Fruit fly (Drosophila melanogaster): Measurements from ENCODE around the gene mus304.

DNA sequence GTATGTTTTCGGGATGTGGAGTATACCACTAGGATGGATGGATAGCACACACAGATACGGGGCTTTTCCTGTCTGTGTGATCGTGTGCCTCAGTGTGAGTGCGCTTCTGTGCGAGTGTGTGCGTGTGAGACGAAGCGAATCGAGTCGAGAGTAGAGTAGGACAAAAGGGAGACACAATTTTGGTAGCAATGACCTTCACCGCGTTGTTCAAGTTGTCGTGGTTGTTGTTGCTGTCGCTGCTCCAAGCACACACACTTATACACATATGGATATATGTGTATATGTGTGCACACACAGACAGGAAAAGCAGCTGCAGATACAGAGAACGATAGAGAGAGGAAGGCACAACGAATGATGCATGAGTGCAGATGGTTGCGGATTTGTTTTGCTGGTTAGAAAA is 30.5 kb upstream of the mus304 start:
- TF ChIP-seq usp (GFP tag; optimal IDR thresholded peaks at IDR 0.05) = no peak
- TF ChIP-seq pan (optimal IDR thresholded peaks at IDR 0.05) = no peak
- no peak for TF ChIP-seq CG8478 (optimal IDR thresholded peaks at IDR 0.05)
- TF ChIP-seq Dll (optimal IDR thresholded peaks at IDR 0.05) = no peak
